Worm (Caenorhabditis elegans): ENCODE measurements around the gene nhr-91.

The nhr-91 gene

ce11 chrX:15355603-15356002 lies 46.4 kb downstream of the nhr-91 start:
- TF ChIP-seq aly-2 (tag; optimal IDR thresholded peaks at IDR 0.05) (no peak), blmp-1 (tag; optimal IDR thresholded peaks at IDR 0.05; ENCODE audit: insufficient read depth) (no peak), ama-1 (optimal IDR thresholded peaks at IDR 0.05) (no peak), nhr-129 (tag; optimal IDR thresholded peaks at IDR 0.05) (peak; percentile 21), ztf-11 (tag; optimal IDR thresholded peaks at IDR 0.05) (no peak), peb-1 (tag; optimal IDR thresholded peaks at IDR 0.05) (no peak), nhr-6 (tag; optimal IDR thresholded peaks at IDR 0.05) (no peak), nhr-11 (tag; optimal IDR thresholded peaks at IDR 0.05) (no peak), dmd-4 (tag; optimal IDR thresholded peaks at IDR 0.05) (no peak), nhr-77 (tag; optimal IDR thresholded peaks at IDR 0.05) (no peak), R02D3.7 (tag; optimal IDR thresholded peaks at IDR 0.05) (no peak), lsy-2 (tag; optimal IDR thresholded peaks at IDR 0.05) (peak in 1 of 2 experiments; percentile 61), unc-62 (GFP tag; optimal IDR thresholded peaks at IDR 0.05) (no peak), elt-3 (tag; optimal IDR thresholded peaks at IDR 0.05) (no peak), skn-1 (tag; optimal IDR thresholded peaks at IDR 0.05) (no peak), nhr-237 (tag; optimal IDR thresholded peaks at IDR 0.05) (no peak), ZK546.5 (tag; optimal IDR thresholded peaks at IDR 0.05) (no peak), nhr-21 (tag; optimal IDR thresholded peaks at IDR 0.05) (peak; percentile 6), sem-4 (tag; optimal IDR thresholded peaks at IDR 0.05) (no peak), sma-9 (GFP tag; optimal IDR thresholded peaks at IDR 0.05) (peak; percentile 41), sma-9 (tag; optimal IDR thresholded peaks at IDR 0.05) (no peak), nhr-12 (tag; optimal IDR thresholded peaks at IDR 0.05) (no peak), unc-39 (tag; optimal IDR thresholded peaks at IDR 0.05) (no peak), nhr-10 (tag; optimal IDR thresholded peaks at IDR 0.05) (no peak), fos-1 (tag; optimal IDR thresholded peaks at IDR 0.05) (no peak), lin-39 (tag; optimal IDR thresholded peaks at IDR 0.05) (no peak), zag-1 (tag; optimal IDR thresholded peaks at IDR 0.05) (no peak), egl-27 (tag; optimal IDR thresholded peaks at IDR 0.05) (no peak), elt-1 (tag; optimal IDR thresholded peaks at IDR 0.05) (no peak), mbf-1 (tag; optimal IDR thresholded peaks at IDR 0.05) (no peak), nhr-23 (tag; optimal IDR thresholded peaks at IDR 0.05) (no peak), F13H6.1 (tag; optimal IDR thresholded peaks at IDR 0.05) (no peak), mab-5 (tag; optimal IDR thresholded peaks at IDR 0.05) (no peak), snpc-4 (tag; optimal IDR thresholded peaks at IDR 0.05) (no peak), ztf-1 (GFP tag; conservative IDR thresholded peaks at IDR 0.05) (no peak), nhr-25 (tag; optimal IDR thresholded peaks at IDR 0.05) (no peak), alr-1 (tag; optimal IDR thresholded peaks at IDR 0.05) (no peak), ztf-4 (tag; optimal IDR thresholded peaks at IDR 0.05) (peak; percentile 34), lin-11 (tag; optimal IDR thresholded peaks at IDR 0.05) (no peak), mdl-1 (tag; optimal IDR thresholded peaks at IDR 0.05) (no peak), ceh-82 (tag; optimal IDR thresholded peaks at IDR 0.05) (no peak), ceh-16 (tag; optimal IDR thresholded peaks at IDR 0.05) (no peak), lin-13 (GFP tag; optimal IDR thresholded peaks at IDR 0.05) (peak; percentile 32), crh-2 (tag; optimal IDR thresholded peaks at IDR 0.05) (peak; percentile 71), Y55F3AM.14 (GFP tag; optimal IDR thresholded peaks at IDR 0.05) (no peak), sma-3 (GFP tag; optimal IDR thresholded peaks at IDR 0.05) (no peak), unc-55 (GFP tag; optimal IDR thresholded peaks at IDR 0.05) (peak; percentile 65), C34F6.9 (tag; optimal IDR thresholded peaks at IDR 0.05) (peak; percentile 63), gmeb-1 (tag; optimal IDR thresholded peaks at IDR 0.05) (no peak)
